Fruit fly (Drosophila melanogaster) whole organism, pupa: Measurements from ENCODE around the gene Dic61B.

Experiments
- CG8159 ChIP-seq: fragments of 200-800 bp; sonication (Bioruptor generic); optimal IDR thresholded peaks from 3 replicates; lab custom pipeline; 2018; ENCODE audit warnings: missing biosample characterization, mild to moderate bottlenecking, missing genetic modification characterization, moderate library complexity
- CG9948 ChIP-seq: fragments of 200-800 bp; sonication (Bioruptor generic); optimal IDR thresholded peaks from 2 replicates; lab custom pipeline; 2018; ENCODE audit warnings: missing biosample characterization, mild to moderate bottlenecking, missing genetic modification characterization, moderate library complexity
- fd96Ca ChIP-seq: fragments of 200-800 bp; sonication (Bioruptor generic); IDR thresholded peaks from 3 replicates; pipeline ENCODE4 v1.3.6; 2022; ENCODE audit warnings: missing biosample characterization, missing genetic modification characterization
- gl ChIP-seq: fragments of 200-800 bp; sonication (Bioruptor generic); optimal IDR thresholded peaks from 2 replicates; lab custom pipeline; 2018; ENCODE audit warnings: missing biosample characterization, mild to moderate bottlenecking, missing genetic modification characterization

DNA sequence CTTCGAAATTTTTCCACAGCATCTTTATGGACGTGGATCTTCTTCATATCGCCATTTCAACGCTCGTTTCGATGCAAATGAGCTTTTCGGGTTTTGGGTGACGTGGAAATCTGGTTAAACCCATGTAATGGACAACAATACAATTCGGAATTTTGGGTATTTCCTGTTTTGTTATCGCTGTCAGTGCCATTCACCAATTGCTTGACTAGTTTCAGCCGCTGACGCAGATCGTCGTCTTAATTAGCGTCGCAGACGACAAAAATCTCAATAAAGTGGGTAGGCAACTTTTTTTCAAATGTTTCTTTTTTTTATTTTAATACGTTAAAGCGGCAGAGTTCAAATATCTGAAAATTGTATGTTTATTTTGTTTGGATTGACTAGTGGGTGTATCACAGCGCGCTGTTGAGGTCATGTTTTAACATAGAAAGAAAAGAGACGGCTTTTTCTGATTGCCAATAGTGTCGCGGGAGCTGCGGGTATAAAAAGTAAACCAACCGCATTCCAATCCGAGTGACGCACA, 18.5 kb downstream of the Dic61B start:
- TF ChIP-seq fd96Ca (no peak), gl (no peak), CG9948 (tag; lab: Kevin White, UChicago) (no peak), CG8159 (no peak)
